Fruit fly (Drosophila melanogaster): Measurements from ENCODE around the gene CG7768.
A peak's percentile ranks its signal among the peaks of the same experiment; 100 is the strongest.

The CG7768 gene

dm6 chr3L:14207361-14207760 is 10.6 kb upstream of the CG7768 start:
- TF ChIP-seq Smox (GFP tag; optimal IDR thresholded peaks at IDR 0.05) = no peak
- TF ChIP-seq topi (GFP tag; optimal IDR thresholded peaks at IDR 0.05) = peak; percentile 11
- TF ChIP-seq vri (GFP tag; optimal IDR thresholded peaks at IDR 0.05) = peak; percentile 72
- TF ChIP-seq fkh (GFP tag; optimal IDR thresholded peaks at IDR 0.05) = peak; percentile 61
- TF ChIP-seq Eip78C (GFP tag) = peak; percentile 60
- TF ChIP-seq ss (GFP tag; optimal IDR thresholded peaks at IDR 0.05) = no peak
- TF ChIP-seq dsx (GFP tag; optimal IDR thresholded peaks at IDR 0.05; ENCODE audit: poor library complexity, severe bottlenecking) = peak; percentile 15

DNA sequence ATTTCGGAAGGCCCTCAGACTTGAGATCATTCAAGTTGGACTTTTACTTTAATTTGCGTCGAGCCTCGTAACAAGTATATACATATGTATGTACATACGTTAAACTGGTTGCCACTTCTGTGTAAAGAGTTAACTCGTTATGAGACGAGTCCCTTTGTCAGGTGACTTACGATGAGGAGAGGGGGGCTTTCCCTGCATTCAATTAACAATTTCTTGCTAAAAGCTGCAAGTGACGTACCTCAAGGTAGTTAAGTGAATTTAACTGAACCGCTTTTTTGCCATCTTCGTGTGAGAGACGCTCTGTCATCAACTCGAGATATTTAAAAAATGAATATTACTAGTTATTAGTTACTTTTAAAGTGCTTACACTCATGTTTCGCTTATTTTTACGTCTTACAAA is 9.0 kb upstream of the CG7768 start:
- TF ChIP-seq CG8632 (GFP tag; optimal IDR thresholded peaks at IDR 0.05) (no peak), OdsH (GFP tag; optimal IDR thresholded peaks at IDR 0.05) (no peak), Ets96B (tag; optimal IDR thresholded peaks at IDR 0.05) (no peak), Eip78C (GFP tag) (peak; percentile 54), acj6 (GFP tag; optimal IDR thresholded peaks at IDR 0.05) (no peak)

DNA sequence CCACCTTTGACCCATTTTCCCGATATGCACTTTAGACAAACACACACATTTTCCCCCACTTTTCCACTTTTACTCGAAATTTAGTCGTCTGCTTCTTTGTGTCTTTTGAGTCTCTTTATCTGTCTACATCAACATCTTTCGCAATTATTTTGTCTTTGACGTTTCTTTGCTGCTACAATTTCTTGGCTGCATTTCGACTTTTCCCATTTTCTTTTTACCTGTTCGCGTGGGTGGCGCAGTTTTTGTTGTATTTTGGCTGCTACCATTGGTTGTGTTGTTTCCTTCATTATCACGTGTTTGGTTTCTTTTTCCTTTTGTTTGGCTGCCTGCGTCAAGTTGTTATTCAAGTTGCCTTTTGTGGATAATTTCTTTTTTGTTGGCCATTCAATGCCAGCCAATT is 6.4 kb upstream of the CG7768 start:
- no peak for TF ChIP-seq CG3032 (tag; optimal IDR thresholded peaks at IDR 0.05)
- no peak for TF ChIP-seq CG15336 (GFP tag; IDR thresholded peaks at IDR 0.05)
- TF ChIP-seq fd85E (GFP tag; optimal IDR thresholded peaks at IDR 0.05) = no peak
- TF ChIP-seq Gug (GFP tag; IDR thresholded peaks at IDR 0.05) = no peak
- TF ChIP-seq CG11902 (GFP tag; optimal IDR thresholded peaks at IDR 0.05) = no peak
- TF ChIP-seq acj6 (GFP tag; optimal IDR thresholded peaks at IDR 0.05) = no peak
- no peak for TF ChIP-seq OdsH (GFP tag; optimal IDR thresholded peaks at IDR 0.05)
- no peak for TF ChIP-seq Ets21C (GFP tag; optimal IDR thresholded peaks at IDR 0.05)
- no peak for TF ChIP-seq cyc (GFP tag; optimal IDR thresholded peaks at IDR 0.05)
- no peak for TF ChIP-seq Sox15 (GFP tag; optimal IDR thresholded peaks at IDR 0.05)

dm6 chr3L:14212300-14212893 is 5.6 kb upstream of the CG7768 start:
- TF ChIP-seq Eip93F (GFP tag; optimal IDR thresholded peaks at IDR 0.05) = no peak
- peak; percentile 100 for TF ChIP-seq CG6808 (GFP tag; optimal IDR thresholded peaks at IDR 0.05)
- no peak for TF ChIP-seq spab (GFP tag; optimal IDR thresholded peaks at IDR 0.05)
- no peak for TF ChIP-seq salr (GFP tag; optimal IDR thresholded peaks at IDR 0.05)
- TF ChIP-seq CG16779 (tag; optimal IDR thresholded peaks at IDR 0.05) = no peak
- no peak for TF ChIP-seq CG6854 (GFP tag; optimal IDR thresholded peaks at IDR 0.05)

DNA sequence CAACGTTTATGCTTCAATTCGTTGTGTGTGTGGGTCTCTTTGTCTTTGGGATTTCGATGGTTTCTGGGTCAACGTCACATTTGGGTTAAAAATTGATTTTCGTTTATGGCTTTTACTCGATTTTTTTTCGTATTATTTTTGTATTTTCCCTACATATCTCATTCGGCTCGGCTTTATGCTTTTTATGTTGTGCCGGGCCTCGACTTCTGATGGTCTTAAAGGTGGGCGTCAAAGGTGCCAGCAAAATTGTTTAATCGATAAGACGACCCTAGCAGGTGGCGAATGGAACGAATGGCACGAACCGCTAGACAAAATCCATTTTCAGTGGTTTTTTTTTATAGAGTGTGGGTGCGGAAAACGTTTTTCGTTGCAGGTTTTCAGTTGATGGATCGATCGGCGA is 1.9 kb upstream of the CG7768 start:
- TF ChIP-seq CG11762 (GFP tag; optimal IDR thresholded peaks at IDR 0.05; ENCODE audit: insufficient read depth) = no peak
- TF ChIP-seq topi (GFP tag; optimal IDR thresholded peaks at IDR 0.05) = no peak
- no peak for TF ChIP-seq CG6854 (GFP tag; optimal IDR thresholded peaks at IDR 0.05)

DNA sequence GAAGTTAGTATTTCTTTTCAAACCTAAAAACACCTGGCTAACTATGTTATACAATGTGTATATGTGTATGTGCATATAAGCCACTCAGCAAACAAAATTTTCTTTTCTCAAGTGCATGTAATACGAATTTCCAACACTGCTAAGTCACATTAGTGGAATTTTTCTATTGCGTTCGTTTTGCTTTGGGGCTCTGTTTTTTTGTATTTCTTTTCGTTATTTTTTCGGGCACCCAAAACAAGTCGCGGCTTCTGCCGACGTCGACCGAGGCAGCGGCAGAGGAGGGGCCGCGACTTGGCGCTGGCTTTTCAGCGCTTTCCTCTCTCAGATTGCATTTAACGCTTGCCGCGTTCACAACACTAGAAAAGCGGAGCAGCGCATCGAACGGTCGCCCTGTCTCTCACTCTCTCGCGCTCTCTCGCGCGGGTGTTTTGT is 1.4 kb downstream of the CG7768 start:
- no peak for TF ChIP-seq CG6808 (GFP tag; optimal IDR thresholded peaks at IDR 0.05)
- no peak for TF ChIP-seq Sox102F (GFP tag; optimal IDR thresholded peaks at IDR 0.05)
- TF ChIP-seq spab (GFP tag; optimal IDR thresholded peaks at IDR 0.05) = no peak
- TF ChIP-seq CG34406 (GFP tag; optimal IDR thresholded peaks at IDR 0.05) = no peak
- no peak for TF ChIP-seq acj6 (GFP tag; optimal IDR thresholded peaks at IDR 0.05)
- TF ChIP-seq Ets96B (tag; optimal IDR thresholded peaks at IDR 0.05) = no peak
- TF ChIP-seq esn (GFP tag; optimal IDR thresholded peaks at IDR 0.05) = no peak
- no peak for TF ChIP-seq topi (GFP tag; optimal IDR thresholded peaks at IDR 0.05)
- TF ChIP-seq CG3032 (tag; optimal IDR thresholded peaks at IDR 0.05) = no peak
- peak; percentile 29 for TF ChIP-seq Lpt (GFP tag; optimal IDR thresholded peaks at IDR 0.05)
- TF ChIP-seq CG7368 (GFP tag; optimal IDR thresholded peaks at IDR 0.05) = no peak
- peak; percentile 80 for TF ChIP-seq CG6276 (GFP tag; optimal IDR thresholded peaks at IDR 0.05)
- TF ChIP-seq Met (GFP tag; optimal IDR thresholded peaks at IDR 0.05) = no peak
- TF ChIP-seq OdsH (GFP tag; optimal IDR thresholded peaks at IDR 0.05) = peak; percentile 14
- no peak for TF ChIP-seq fd85E (GFP tag; optimal IDR thresholded peaks at IDR 0.05)
- TF ChIP-seq fd59A (GFP tag; optimal IDR thresholded peaks at IDR 0.05) = no peak
- no peak for TF ChIP-seq Hr39 (GFP tag; optimal IDR thresholded peaks at IDR 0.05)
- TF ChIP-seq pdm3 (GFP tag; optimal IDR thresholded peaks at IDR 0.05) = no peak
- no peak for TF ChIP-seq CG10631 (GFP tag; optimal IDR thresholded peaks at IDR 0.05)
- no peak for TF ChIP-seq CG8319 (GFP tag; optimal IDR thresholded peaks at IDR 0.05)
- no peak for TF ChIP-seq Eip93F (GFP tag; optimal IDR thresholded peaks at IDR 0.05)
- no peak for TF ChIP-seq Hr38 (GFP tag; optimal IDR thresholded peaks at IDR 0.05)
- peak; percentile 56 for TF ChIP-seq CG32006 (GFP tag; optimal IDR thresholded peaks at IDR 0.05)
- no peak for TF ChIP-seq CG10669 (GFP tag; optimal IDR thresholded peaks at IDR 0.05)
- no peak for TF ChIP-seq cyc (GFP tag; optimal IDR thresholded peaks at IDR 0.05)

Data from whole organism, prepupa.